Fruit fly (Drosophila melanogaster) whole organism, embryonic: ENCODE data around the gene CG13360.
A peak's percentile ranks its signal among the peaks of the same experiment; 100 is the strongest.

ENCODE experiments used
- BEAF-32 ChIP-seq: fragments of 200-800 bp; sonication (Bioruptor generic); optimal IDR thresholded peaks from 3 replicates; lab custom pipeline; 2017; ENCODE audit warnings: missing biosample characterization, missing genetic modification characterization, mild to moderate bottlenecking, moderate library complexity, missing genetic modification reagents
- CG10321 ChIP-seq: fragments of 200-800 bp; sonication (Bioruptor generic); IDR thresholded peaks from 2 replicates; pipeline ENCODE4 v1.3.6; 2022; ENCODE audit warnings: missing biosample characterization, missing genetic modification characterization
- CG10979 ChIP-seq: fragments of 200-800 bp; sonication (Bioruptor generic); optimal IDR thresholded peaks from 2 replicates; lab custom pipeline; 2018; ENCODE audit warnings: missing biosample characterization, mild to moderate bottlenecking, missing genetic modification characterization, moderate library complexity
- CG12769 ChIP-seq: fragments of 200-800 bp; sonication (Bioruptor generic); optimal IDR thresholded peaks from 2 replicates; lab custom pipeline; 2019; ENCODE audit warnings: missing biosample characterization, mild to moderate bottlenecking, missing genetic modification characterization, moderate library complexity
- CG15269 ChIP-seq: fragments of 200-800 bp; sonication (Bioruptor generic); optimal IDR thresholded peaks from 2 replicates; lab custom pipeline; 2018; ENCODE audit warnings: missing biosample characterization, mild to moderate bottlenecking, missing genetic modification characterization, moderate library complexity
- CG15514 ChIP-seq: fragments of 200-800 bp; sonication (Bioruptor generic); optimal IDR thresholded peaks from 3 replicates; lab custom pipeline; 2017; ENCODE audit warnings: missing biosample characterization, missing genetic modification characterization, mild to moderate bottlenecking, moderate library complexity, missing genetic modification reagents
- CG2199 ChIP-seq: fragments of 200-800 bp; sonication (Bioruptor generic); IDR thresholded peaks from 3 replicates; pipeline ENCODE4 v1.3.6; 2022; ENCODE audit warnings: missing biosample characterization, missing genetic modification characterization
- CG31365 ChIP-seq: fragments of 200-800 bp; sonication (Bioruptor generic); optimal IDR thresholded peaks from 2 replicates; lab custom pipeline; 2018; ENCODE audit warnings: missing biosample characterization, mild to moderate bottlenecking, missing genetic modification characterization
- CG3163 ChIP-seq: fragments of 200-800 bp; sonication (Bioruptor generic); optimal IDR thresholded peaks from 3 replicates; lab custom pipeline; 2016; ENCODE audit warnings: missing biosample characterization, missing genetic modification characterization
- CG4707 ChIP-seq: fragments of 200-800 bp; sonication (Bioruptor generic); optimal IDR thresholded peaks from 2 replicates; lab custom pipeline; 2018; ENCODE audit warnings: missing biosample characterization, mild to moderate bottlenecking, missing genetic modification characterization, moderate library complexity
- CG8765 ChIP-seq: fragments of 200-800 bp; sonication (Bioruptor generic); IDR thresholded peaks from 2 replicates; pipeline ENCODE4 v1.3.6; 2022; ENCODE audit warnings: missing biosample characterization, missing genetic modification characterization
- CTCF ChIP-seq: fragments of 200-800 bp; sonication (Bioruptor generic); optimal IDR thresholded peaks from 2 replicates; lab custom pipeline; 2017; ENCODE audit warnings: missing biosample characterization, mild to moderate bottlenecking, missing genetic modification characterization, moderate library complexity
- CkIIα-i1 ChIP-seq: fragments of 200-800 bp; sonication (Bioruptor generic); IDR thresholded peaks from 2 replicates; pipeline ENCODE4 v1.3.6; 2022; ENCODE audit warnings: missing biosample characterization, missing genetic modification characterization
- Dad ChIP-seq: fragments of 200-800 bp; sonication (Bioruptor generic); optimal IDR thresholded peaks from 3 replicates; lab custom pipeline; 2016; ENCODE audit warnings: missing biosample characterization, missing genetic modification characterization
- Doc3 ChIP-seq: fragments of 200-800 bp; sonication (Bioruptor generic); IDR thresholded peaks from 3 replicates; pipeline ENCODE4 v1.3.6; 2022; ENCODE audit warnings: missing biosample characterization, missing genetic modification characterization; ENCODE audit not compliant: partially characterized antibody
- Dp ChIP-seq: fragments of 200-800 bp; sonication (Bioruptor generic); optimal IDR thresholded peaks from 2 replicates; lab custom pipeline; 2018; ENCODE audit warnings: missing biosample characterization, mild to moderate bottlenecking, missing genetic modification characterization, moderate library complexity
- Drgx ChIP-seq: fragments of 200-800 bp; sonication (Bioruptor generic); IDR thresholded peaks from 2 replicates; pipeline ENCODE4 v1.3.6; 2022; ENCODE audit warnings: missing biosample characterization, missing genetic modification characterization
- ERR ChIP-seq: fragments of 200-800 bp; sonication (Bioruptor generic); optimal IDR thresholded peaks from 2 replicates; lab custom pipeline; 2016; ENCODE audit warnings: missing biosample characterization, missing genetic modification characterization
- Ets97D ChIP-seq: fragments of 200-800 bp; sonication (Bioruptor generic); optimal IDR thresholded peaks from 3 replicates; lab custom pipeline; 2016; ENCODE audit warnings: missing biosample characterization, missing genetic modification characterization
- Hmx ChIP-seq: fragments of 200-800 bp; sonication (Bioruptor generic); optimal IDR thresholded peaks from 2 replicates; lab custom pipeline; 2016; ENCODE audit warnings: missing biosample characterization, missing genetic modification characterization
- Kr ChIP-seq: fragments of 200-800 bp; sonication (Bioruptor generic); optimal IDR thresholded peaks from 2 replicates; lab custom pipeline; 2017; ENCODE audit warnings: missing biosample characterization, mild to moderate bottlenecking, missing genetic modification characterization
- NK7.1 ChIP-seq: fragments of 200-800 bp; sonication (Bioruptor generic); optimal IDR thresholded peaks from 3 replicates; lab custom pipeline; 2016; ENCODE audit warnings: missing biosample characterization, missing genetic modification characterization
- Pdp1 ChIP-seq, 2 experiments: fragments of 200-800 bp; sonication (Bioruptor generic); optimal IDR thresholded peaks; 3 replicates each; lab custom pipeline; 2016; ENCODE audit warnings: missing biosample characterization in 2 of 2, missing genetic modification characterization in 2 of 2, mild to moderate bottlenecking in 1 of 2, moderate library complexity in 1 of 2
- Ptx1 ChIP-seq: fragments of 200-800 bp; sonication (Bioruptor generic); IDR thresholded peaks from 2 replicates; pipeline ENCODE4 v1.3.6; 2022; ENCODE audit warnings: missing biosample characterization, missing genetic modification characterization
- Sox100B ChIP-seq: fragments of 200-800 bp; sonication (Bioruptor generic); optimal IDR thresholded peaks from 3 replicates; lab custom pipeline; 2018; ENCODE audit warnings: missing biosample characterization, mild to moderate bottlenecking, missing genetic modification characterization
- TFAM ChIP-seq: fragments of 200-800 bp; sonication (Bioruptor generic); optimal IDR thresholded peaks from 2 replicates; lab custom pipeline; 2017; ENCODE audit warnings: missing biosample characterization, missing genetic modification characterization, inconsistent platforms
- Taf1 ChIP-seq: fragments of 200-800 bp; sonication (Bioruptor generic); IDR thresholded peaks from 2 replicates; pipeline ENCODE4 v1.3.6; 2022; ENCODE audit warnings: missing biosample characterization, missing genetic modification characterization
- Tbp ChIP-seq: fragments of >200 bp; optimal IDR thresholded peaks from 2 replicates; lab custom pipeline; 2018; ENCODE audit warnings: missing biosample characterization, missing genetic modification characterization
- Trl ChIP-seq, 3 experiments: fragments of >200 bp in 2 of 3; fragments of 200-800 bp in 1 of 3; sonication (Bioruptor generic) in 1 of 3; optimal IDR thresholded peaks; 2 replicates in 1 of 3; 3 replicates in 2 of 3; lab custom pipeline; 2016 to 2017; ENCODE audit warnings: missing biosample characterization in 1 of 3, missing genetic modification characterization in 1 of 3
- YL-1 ChIP-seq: fragments of 200-800 bp; sonication (Bioruptor generic); optimal IDR thresholded peaks from 3 replicates; lab custom pipeline; 2017; ENCODE audit warnings: missing biosample characterization, mild to moderate bottlenecking, missing genetic modification characterization
- bab2 ChIP-seq: fragments of 200-800 bp; sonication (Bioruptor generic); optimal IDR thresholded peaks from 2 replicates; lab custom pipeline; 2016; ENCODE audit warnings: missing biosample characterization, missing genetic modification characterization
- bigmax ChIP-seq: fragments of 200-800 bp; sonication (Bioruptor generic); optimal IDR thresholded peaks from 2 replicates; lab custom pipeline; 2018; ENCODE audit warnings: missing biosample characterization, mild to moderate bottlenecking, missing genetic modification characterization
- corto ChIP-seq: fragments of 200-800 bp; sonication (Bioruptor generic); optimal IDR thresholded peaks from 2 replicates; lab custom pipeline; 2016; ENCODE audit warnings: missing biosample characterization, mild to moderate bottlenecking, missing genetic modification characterization, moderate library complexity
- crc ChIP-seq: fragments of 200-800 bp; sonication (Bioruptor generic); optimal IDR thresholded peaks from 2 replicates; lab custom pipeline; 2016; ENCODE audit warnings: missing biosample characterization, missing genetic modification characterization
- croc ChIP-seq: fragments of 200-800 bp; sonication (Bioruptor generic); conservative IDR thresholded peaks from 3 replicates; pipeline ENCODE4 v1.3.6; 2022; ENCODE audit warnings: missing biosample characterization, missing genetic modification characterization
- dm ChIP-seq: fragments of 200-800 bp; sonication (Bioruptor generic); optimal IDR thresholded peaks from 3 replicates; lab custom pipeline; 2016; ENCODE audit warnings: missing biosample characterization, missing genetic modification characterization
- ems ChIP-seq: fragments of 200-800 bp; sonication (Bioruptor generic); optimal IDR thresholded peaks from 3 replicates; lab custom pipeline; 2016; ENCODE audit warnings: missing biosample characterization, missing genetic modification characterization
- ewg ChIP-seq: fragments of 200-800 bp; sonication (Bioruptor generic); optimal IDR thresholded peaks from 3 replicates; lab custom pipeline; 2017; ENCODE audit warnings: mild to moderate bottlenecking, missing biosample characterization, missing genetic modification reagents, missing genetic modification characterization
- her ChIP-seq: fragments of 200-800 bp; sonication (Bioruptor generic); optimal IDR thresholded peaks from 2 replicates; lab custom pipeline; 2016; ENCODE audit warnings: missing biosample characterization, missing genetic modification characterization
- jigr1 ChIP-seq: fragments of 200-800 bp; sonication (Bioruptor generic); IDR thresholded peaks from 3 replicates; pipeline ENCODE4 v1.3.6; 2022; ENCODE audit warnings: missing biosample characterization, missing genetic modification characterization
- klu ChIP-seq: fragments of 200-800 bp; sonication (Bioruptor generic); IDR thresholded peaks from 2 replicates; pipeline ENCODE4 v1.3.6; 2022; ENCODE audit warnings: missing biosample characterization, missing genetic modification characterization
- kni ChIP-seq: fragments of 200-800 bp; sonication (Bioruptor generic); optimal IDR thresholded peaks from 3 replicates; lab custom pipeline; 2017; ENCODE audit warnings: mild to moderate bottlenecking, missing biosample characterization, missing genetic modification reagents, missing genetic modification characterization
- lilli ChIP-seq: fragments of 200-800 bp; sonication (Bioruptor generic); optimal IDR thresholded peaks from 3 replicates; lab custom pipeline; 2016; ENCODE audit warnings: missing biosample characterization, missing genetic modification characterization
- pnt ChIP-seq: fragments of 200-800 bp; sonication (Bioruptor generic); optimal IDR thresholded peaks from 3 replicates; lab custom pipeline; 2016; ENCODE audit warnings: missing biosample characterization, missing genetic modification characterization
- pros ChIP-seq: fragments of 200-800 bp; sonication (Bioruptor generic); optimal IDR thresholded peaks from 3 replicates; lab custom pipeline; 2019; ENCODE audit warnings: missing biosample characterization, mild to moderate bottlenecking, missing genetic modification characterization, moderate library complexity
- pum ChIP-seq: fragments of 200-800 bp; sonication (Bioruptor generic); optimal IDR thresholded peaks from 2 replicates; lab custom pipeline; 2016; ENCODE audit warnings: missing biosample characterization, missing genetic modification characterization
- row ChIP-seq: fragments of 200-800 bp; sonication (Bioruptor generic); IDR thresholded peaks from 3 replicates; pipeline ENCODE4 v1.3.6; 2022; ENCODE audit warnings: missing biosample characterization, missing genetic modification characterization
- sd ChIP-seq: fragments of 200-800 bp; sonication (Bioruptor generic); optimal IDR thresholded peaks from 3 replicates; lab custom pipeline; 2018; ENCODE audit warnings: missing biosample characterization, mild to moderate bottlenecking, missing genetic modification characterization, moderate library complexity
- stwl ChIP-seq: fragments of 200-800 bp; sonication (Bioruptor generic); optimal IDR thresholded peaks from 3 replicates; lab custom pipeline; 2018; ENCODE audit warnings: missing biosample characterization, mild to moderate bottlenecking, missing genetic modification characterization, moderate library complexity
- toy ChIP-seq: fragments of 200-800 bp; sonication (Bioruptor generic); IDR thresholded peaks from 2 replicates; pipeline ENCODE4 v1.3.6; 2022; ENCODE audit warnings: missing biosample characterization, missing genetic modification characterization
- tup ChIP-seq: fragments of 200-800 bp; sonication (Bioruptor generic); optimal IDR thresholded peaks from 2 replicates; lab custom pipeline; 2016; ENCODE audit warnings: missing biosample characterization, mild to moderate bottlenecking, missing genetic modification characterization, moderate library complexity
- vvl ChIP-seq: fragments of 200-800 bp; sonication (Bioruptor generic); IDR thresholded peaks from 2 replicates; pipeline ENCODE4 v1.3.6; 2022; ENCODE audit warnings: missing biosample characterization, missing genetic modification characterization
- wor ChIP-seq: fragments of 200-800 bp; sonication (Bioruptor generic); IDR thresholded peaks from 2 replicates; pipeline ENCODE4 v1.3.6; 2022; ENCODE audit warnings: missing biosample characterization, missing genetic modification characterization

CG13360 gene

dm6 chrX:756856-757255 is 33.0 kb downstream of the CG13360 start (continued):
- TF ChIP-seq Kr (GFP tag; lab: Kevin White, UChicago), result no peak
- TF ChIP-seq Trl (optimal IDR thresholded peaks at IDR 0.05; lab: Kevin White, UChicago), result peak in 1 of 2 experiments; percentile 20
- no peak for TF ChIP-seq Trl (GFP tag; optimal IDR thresholded peaks at IDR 0.05; lab: Kevin White, UChicago)
- TF ChIP-seq NK7.1, result no peak
- TF ChIP-seq Pdp1 (GFP tag; optimal IDR thresholded peaks at IDR 0.05; lab: Kevin White, UChicago), result no peak
- TF ChIP-seq Dp (GFP tag; lab: Kevin White, UChicago), result no peak
- TF ChIP-seq CG3163 (GFP tag; lab: Kevin White, UChicago), result no peak
- no peak for TF ChIP-seq Taf1
- no peak for TF ChIP-seq CTCF
- TF ChIP-seq CG10979, result no peak
- no peak for TF ChIP-seq stwl (tag; lab: Kevin White, UChicago)
- TF ChIP-seq wor (GFP tag; lab: Robert Waterston, UW), result no peak
- TF ChIP-seq sd (tag; lab: Kevin White, UChicago), result peak; percentile 69
- TF ChIP-seq CG12769 (tag; lab: Kevin White, UChicago), result peak; percentile 24
- TF ChIP-seq CG31365 (tag; lab: Kevin White, UChicago), result no peak
- no peak for TF ChIP-seq corto (GFP tag; lab: Kevin White, UChicago)
- no peak for TF ChIP-seq CG8765 (GFP tag; lab: Robert Waterston, UW)
- TF ChIP-seq ERR (GFP tag; lab: Kevin White, UChicago), result peak; percentile 81
- no peak for TF ChIP-seq CG2199 (GFP tag; lab: Robert Waterston, UW)
- no peak for TF ChIP-seq Tbp (GFP tag; lab: Kevin White, UChicago)
- TF ChIP-seq klu, result no peak
- TF ChIP-seq ewg (GFP tag; lab: Kevin White, UChicago), result no peak
- no peak for TF ChIP-seq CG4707 (GFP tag; lab: Kevin White, UChicago)
- no peak for TF ChIP-seq kni (GFP tag; lab: Kevin White, UChicago)
- TF ChIP-seq lilli (GFP tag; lab: Kevin White, UChicago), result no peak
- no peak for TF ChIP-seq Dad (GFP tag; lab: Kevin White, UChicago)
- no peak for TF ChIP-seq her (GFP tag; lab: Kevin White, UChicago)
- no peak for TF ChIP-seq jigr1 (GFP tag; lab: Robert Waterston, UW)
- no peak for TF ChIP-seq bab2
- no peak for TF ChIP-seq crc (GFP tag; lab: Kevin White, UChicago)
- no peak for TF ChIP-seq Ptx1 (GFP tag; lab: Robert Waterston, UW)
- peak; percentile 18 for TF ChIP-seq pros (GFP tag; lab: Kevin White, UChicago)
- no peak for TF ChIP-seq croc (GFP tag; lab: Robert Waterston, UW)
- no peak for TF ChIP-seq CG15269 (tag; lab: Kevin White, UChicago)
- no peak for TF ChIP-seq CG15514
- TF ChIP-seq CG10321 (GFP tag; lab: Robert Waterston, UW), result no peak
- no peak for TF ChIP-seq Drgx (GFP tag; lab: Robert Waterston, UW)
- TF ChIP-seq dm (GFP tag; lab: Kevin White, UChicago), result no peak
- TF ChIP-seq toy (GFP tag; lab: Robert Waterston, UW), result no peak
- no peak for TF ChIP-seq BEAF-32 (GFP tag; lab: Kevin White, UChicago)
- TF ChIP-seq vvl, result 0 out of 2 replicates have a peak, but pooled peaks have one; percentile 11
- no peak for TF ChIP-seq YL-1
- TF ChIP-seq Hmx (GFP tag; lab: Kevin White, UChicago), result no peak
- TF ChIP-seq pnt (GFP tag; lab: Kevin White, UChicago), result no peak
- TF ChIP-seq ems (GFP tag; lab: Kevin White, UChicago), result no peak
- no peak for TF ChIP-seq pum (GFP tag; lab: Kevin White, UChicago)
- TF ChIP-seq TFAM (GFP tag; lab: Kevin White, UChicago), result no peak
- no peak for TF ChIP-seq bigmax
- no peak for TF ChIP-seq CkIIα-i1
- no peak for TF ChIP-seq Ets97D (GFP tag; lab: Kevin White, UChicago)
- TF ChIP-seq Sox100B (GFP tag; lab: Kevin White, UChicago), result no peak
- TF ChIP-seq tup (GFP tag; lab: Kevin White, UChicago), result no peak
- no peak for TF ChIP-seq Doc3 (GFP tag; lab: Robert Waterston, UW)
- no peak for TF ChIP-seq row (GFP tag; lab: Robert Waterston, UW)
